Fruit fly (Drosophila melanogaster) Kc167 (cell line): ENCODE data around the gene Gad1.

Experiments
- Myc ChIP-seq: fragments of >200 bp; optimal IDR thresholded peaks from 2 replicates; lab custom pipeline; 2017; ENCODE audit warnings: missing external identifiers
- insv ChIP-seq: fragments of >200 bp; optimal IDR thresholded peaks from 3 replicates; lab custom pipeline; 2018; ENCODE audit warnings: missing external identifiers

DNA sequence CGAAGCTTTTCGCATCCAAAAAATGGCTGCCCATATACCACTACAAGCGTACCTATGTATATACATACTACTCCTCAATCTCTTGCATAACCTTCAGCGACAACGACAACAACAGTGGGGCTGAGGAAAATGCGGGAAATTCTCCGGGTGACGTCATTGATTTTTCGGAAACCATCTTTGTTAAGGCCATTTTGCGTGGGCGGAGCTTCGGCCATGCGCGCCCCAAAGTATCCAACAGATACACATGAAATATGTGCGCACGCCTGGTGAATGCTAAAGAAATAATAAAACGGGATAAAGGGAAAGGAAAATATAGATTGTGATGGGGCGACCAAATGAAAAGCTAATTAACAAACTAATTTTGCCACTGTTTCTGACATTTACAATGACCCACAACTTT, 2.7 kb downstream of the Gad1 start:
- no peak for TF ChIP-seq insv (lab: Kevin White, UChicago)
- TF ChIP-seq Myc, result no peak
